Fruit fly (Drosophila melanogaster): Measurements from ENCODE around the gene RpL8.

DNA sequence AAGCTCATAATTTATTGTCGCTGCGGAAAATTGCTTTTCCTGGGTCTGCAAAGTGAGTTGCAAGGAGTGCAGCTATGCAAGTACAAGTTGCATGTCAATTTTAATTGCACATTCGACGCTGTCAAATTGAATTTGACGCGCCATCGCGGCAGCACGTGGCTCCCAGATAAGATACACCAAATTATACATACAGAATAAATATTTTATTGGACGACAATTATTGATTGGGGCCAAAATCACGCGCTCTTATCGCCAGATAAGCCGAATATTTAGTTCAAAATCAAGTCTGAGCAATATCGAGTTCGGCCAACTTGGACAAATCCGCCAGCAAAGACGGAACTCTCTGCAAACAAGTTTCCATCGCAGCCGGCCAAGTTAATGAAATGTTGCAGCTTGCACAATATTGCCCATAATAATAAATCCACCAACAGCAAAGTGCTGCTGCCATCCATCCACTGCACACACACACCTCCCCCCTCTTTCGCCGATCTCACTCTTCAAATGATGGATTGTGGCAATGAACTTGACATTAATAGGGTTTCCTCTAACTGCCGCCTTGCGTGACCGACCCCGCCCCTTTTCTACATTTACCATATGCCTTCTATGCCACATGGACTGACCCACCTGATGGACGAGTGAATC is 42.7 kb upstream of the RpL8 start:
- TF ChIP-seq psq (optimal IDR thresholded peaks at IDR 0.05), result no peak
- TF ChIP-seq Myc (optimal IDR thresholded peaks at IDR 0.05), result no peak
- TF ChIP-seq ttk (optimal IDR thresholded peaks at IDR 0.05), result no peak
- no peak for TF ChIP-seq h (optimal IDR thresholded peaks at IDR 0.05)
